Worm (Caenorhabditis elegans): ENCODE data around the gene gmeb-3.
A peak's percentile ranks its signal among the peaks of the same experiment; 100 is the strongest.

gmeb-3 gene

DNA sequence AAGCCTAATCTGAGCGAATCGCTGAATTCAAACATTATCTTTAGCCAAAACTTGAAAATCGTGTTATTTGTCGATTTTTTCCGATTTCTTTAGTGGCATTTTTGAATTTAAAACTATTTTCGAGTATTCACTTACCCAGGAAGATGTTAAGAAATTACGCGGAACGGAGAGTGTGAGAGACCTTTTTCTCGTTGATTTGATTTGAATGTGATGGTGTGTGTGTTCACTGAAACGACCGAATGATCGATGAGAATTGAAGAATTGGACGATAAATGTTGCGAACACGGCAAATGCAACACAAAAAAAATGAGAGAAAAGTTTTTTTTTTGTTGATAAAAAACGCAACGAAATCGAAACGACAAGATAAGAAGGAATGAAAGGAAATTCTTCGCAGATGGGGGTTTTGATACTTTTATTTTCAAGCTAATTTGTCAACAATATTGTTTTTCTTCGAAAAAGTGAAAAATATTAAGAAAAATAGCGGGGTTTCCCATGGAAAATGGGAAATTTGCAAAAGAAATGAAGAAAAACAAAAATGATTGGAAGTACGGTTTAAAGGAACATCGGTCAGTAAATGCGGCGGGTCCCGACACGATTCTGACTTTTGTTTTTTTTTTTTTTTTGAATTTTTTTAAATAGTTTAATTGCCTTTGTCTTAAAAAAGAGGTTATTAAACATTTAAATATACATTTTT lies 32.1 kb downstream of the gmeb-3 start, which contains the start of gene mtm-3:
Gene mtm-3, minus strand, starts transcription at position 228 of the 694 bp plus-strand sequence.
- TF ChIP-seq lin-15B (tag; optimal IDR thresholded peaks at IDR 0.05) (no peak), egl-5 (tag; optimal IDR thresholded peaks at IDR 0.05) (no peak), zag-1 (tag; optimal IDR thresholded peaks at IDR 0.05) (no peak), ceh-16 (tag; optimal IDR thresholded peaks at IDR 0.05) (no peak), ama-1 (optimal IDR thresholded peaks at IDR 0.05) (peak; percentile 54), ZK546.5 (tag; optimal IDR thresholded peaks at IDR 0.05) (no peak), nfya-1 (tag; optimal IDR thresholded peaks at IDR 0.05; ENCODE audit: insufficient read depth) (peak; percentile 24), pha-4 (tag; optimal IDR thresholded peaks at IDR 0.05) (peak; percentile 29), elt-2 (tag; optimal IDR thresholded peaks at IDR 0.05) (peak; percentile 43)

- TF ChIP-seq fkh-10 (GFP tag; optimal IDR thresholded peaks at IDR 0.05) (no peak), ceh-28 (tag; optimal IDR thresholded peaks at IDR 0.05) (no peak), egl-27 (tag; optimal IDR thresholded peaks at IDR 0.05) (no peak), R02D3.7 (tag; optimal IDR thresholded peaks at IDR 0.05) (no peak), nhr-43 (tag; optimal IDR thresholded peaks at IDR 0.05; ENCODE audit: poor library complexity, severe bottlenecking) (no peak), fkh-2 (tag; optimal IDR thresholded peaks at IDR 0.05) (no peak), sea-2 (GFP tag; optimal IDR thresholded peaks at IDR 0.05) (no peak), ceh-16 (tag; optimal IDR thresholded peaks at IDR 0.05) (no peak), eor-1 (tag; optimal IDR thresholded peaks at IDR 0.05) (no peak), ztf-11 (tag; optimal IDR thresholded peaks at IDR 0.05) (no peak), nfya-1 (tag; optimal IDR thresholded peaks at IDR 0.05; ENCODE audit: insufficient read depth) (no peak), elt-1 (tag; optimal IDR thresholded peaks at IDR 0.05) (no peak), lsy-12 (tag; optimal IDR thresholded peaks at IDR 0.05) (no peak)
Measured at ce11 chrIII:3800934-3801252, 32.6 kb downstream of the gmeb-3 start.

DNA sequence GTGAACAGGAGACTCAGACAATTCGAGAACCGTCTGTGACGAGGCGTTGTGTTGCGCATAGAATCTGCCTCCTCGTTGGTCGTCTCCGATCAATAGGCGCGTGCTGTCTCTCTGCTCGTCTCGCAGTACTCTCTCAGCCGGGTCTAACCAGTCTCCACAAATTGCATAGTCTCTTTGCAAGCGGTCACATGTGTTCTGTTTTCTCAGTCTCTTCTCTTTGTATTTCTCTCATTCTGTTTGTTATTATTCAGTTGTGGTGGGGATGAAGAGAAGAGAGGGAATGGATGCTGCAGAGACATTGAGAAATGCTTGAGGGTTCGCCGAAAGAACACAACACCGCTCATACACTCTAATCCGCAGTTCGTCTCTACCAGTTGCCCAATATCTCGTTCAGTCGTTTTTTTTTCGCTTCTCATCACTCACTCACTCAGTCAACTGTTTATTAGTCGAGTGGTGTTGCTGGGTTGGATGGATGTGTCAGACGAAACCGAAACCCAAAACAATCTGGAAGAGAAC lies 33.1 kb downstream of the gmeb-3 start:
- TF ChIP-seq mml-1 (tag; optimal IDR thresholded peaks at IDR 0.05), result no peak
- TF ChIP-seq pha-4 (tag; optimal IDR thresholded peaks at IDR 0.05), result peak; percentile 99
- TF ChIP-seq nhr-28 (tag; optimal IDR thresholded peaks at IDR 0.05), result no peak
- peak; percentile 99 for TF ChIP-seq hmg-11 (tag; optimal IDR thresholded peaks at IDR 0.05)
- TF ChIP-seq tbx-2 (tag; optimal IDR thresholded peaks at IDR 0.05), result peak; percentile 91
- peak; percentile 74 for TF ChIP-seq elt-2 (tag; optimal IDR thresholded peaks at IDR 0.05)
- TF ChIP-seq skn-1 (tag; optimal IDR thresholded peaks at IDR 0.05), result peak; percentile 85
- TF ChIP-seq fkh-10 (GFP tag; optimal IDR thresholded peaks at IDR 0.05), result peak; percentile 97
- TF ChIP-seq elt-1 (tag; optimal IDR thresholded peaks at IDR 0.05), result peak; percentile 87
- TF ChIP-seq egl-5 (tag; optimal IDR thresholded peaks at IDR 0.05), result peak; percentile 96
- TF ChIP-seq ceh-9 (tag; optimal IDR thresholded peaks at IDR 0.05), result no peak
- TF ChIP-seq ceh-16 (tag; optimal IDR thresholded peaks at IDR 0.05), result peak; percentile 43
- peak; percentile 88 for TF ChIP-seq snpc-4 (tag; optimal IDR thresholded peaks at IDR 0.05)
- peak; percentile 94 for TF ChIP-seq lsy-12 (tag; optimal IDR thresholded peaks at IDR 0.05)
- peak; percentile 88 for TF ChIP-seq ceh-82 (tag; optimal IDR thresholded peaks at IDR 0.05)
- peak; percentile 86 for TF ChIP-seq nhr-11 (tag; optimal IDR thresholded peaks at IDR 0.05)
- TF ChIP-seq nhr-23 (tag; optimal IDR thresholded peaks at IDR 0.05), result peak; percentile 98
- peak; percentile 69 for TF ChIP-seq nhr-77 (tag; optimal IDR thresholded peaks at IDR 0.05)
- peak; percentile 58 for TF ChIP-seq nhr-76 (tag; optimal IDR thresholded peaks at IDR 0.05)
- peak; percentile 99 for TF ChIP-seq mdl-1 (tag; optimal IDR thresholded peaks at IDR 0.05)
- TF ChIP-seq ceh-28 (tag; optimal IDR thresholded peaks at IDR 0.05), result peak; percentile 98
- TF ChIP-seq nhr-43 (tag; optimal IDR thresholded peaks at IDR 0.05; ENCODE audit: poor library complexity, severe bottlenecking), result peak; percentile 93
- peak in 1 of 3 experiments; percentile 30 for TF ChIP-seq elt-3 (tag; optimal IDR thresholded peaks at IDR 0.05)
- peak; percentile 64 for TF ChIP-seq fkh-2 (tag; optimal IDR thresholded peaks at IDR 0.05)
- peak; percentile 43 for TF ChIP-seq sea-2 (GFP tag; optimal IDR thresholded peaks at IDR 0.05)
- peak; percentile 98 for TF ChIP-seq jun-1 (tag; optimal IDR thresholded peaks at IDR 0.05)
- peak; percentile 54 for TF ChIP-seq zag-1 (tag; optimal IDR thresholded peaks at IDR 0.05)
- peak; percentile 81 for TF ChIP-seq ztf-4 (tag; optimal IDR thresholded peaks at IDR 0.05)
- no peak for TF ChIP-seq aly-2 (tag; optimal IDR thresholded peaks at IDR 0.05)
- peak; percentile 84 for TF ChIP-seq pqm-1 (tag; optimal IDR thresholded peaks at IDR 0.05)
- TF ChIP-seq nhr-25 (tag; optimal IDR thresholded peaks at IDR 0.05), result peak; percentile 96
- no peak for TF ChIP-seq nhr-12 (tag; optimal IDR thresholded peaks at IDR 0.05)
- TF ChIP-seq eor-1 (tag; optimal IDR thresholded peaks at IDR 0.05), result no peak
- TF ChIP-seq unc-62 (GFP tag; optimal IDR thresholded peaks at IDR 0.05), result peak; percentile 95
- no peak for TF ChIP-seq daf-12 (tag; optimal IDR thresholded peaks at IDR 0.05)
- no peak for TF ChIP-seq nhr-67 (tag; optimal IDR thresholded peaks at IDR 0.05)
- peak; percentile 82 for TF ChIP-seq R02D3.7 (tag; optimal IDR thresholded peaks at IDR 0.05)
- peak; percentile 15 for TF ChIP-seq ZK546.5 (tag; optimal IDR thresholded peaks at IDR 0.05)
- TF ChIP-seq ztf-11 (tag; optimal IDR thresholded peaks at IDR 0.05), result no peak
- TF ChIP-seq lin-39 (tag; optimal IDR thresholded peaks at IDR 0.05), result peak; percentile 96
- TF ChIP-seq unc-39 (tag; optimal IDR thresholded peaks at IDR 0.05), result peak; percentile 28
- TF ChIP-seq egl-27 (tag; optimal IDR thresholded peaks at IDR 0.05), result peak; percentile 85
- TF ChIP-seq nfya-1 (tag; optimal IDR thresholded peaks at IDR 0.05; ENCODE audit: insufficient read depth), result peak; percentile 98

Data from whole organism, L3 larva.